Fruit fly (Drosophila melanogaster) whole organism, embryonic: ENCODE measurements around the gene CG13012.

Experiments used
- ATbp ChIP-seq: fragments of 200-800 bp; sonication (Bioruptor generic); optimal IDR thresholded peaks from 2 replicates; lab custom pipeline; 2017; ENCODE audit warnings: missing biosample characterization, mild to moderate bottlenecking, missing genetic modification characterization, missing genetic modification reagents
- Atf-2 ChIP-seq: fragments of 200-800 bp; sonication (Bioruptor generic); optimal IDR thresholded peaks from 2 replicates; lab custom pipeline; 2016; ENCODE audit warnings: missing biosample characterization, missing genetic modification characterization
- B-H1 ChIP-seq: fragments of 200-800 bp; sonication (Bioruptor generic); IDR thresholded peaks from 3 replicates; pipeline ENCODE4 v1.3.6; 2022; ENCODE audit warnings: missing biosample characterization, missing genetic modification characterization
- C15 ChIP-seq: fragments of 200-800 bp; sonication (Bioruptor generic); IDR thresholded peaks from 3 replicates; pipeline ENCODE4 v1.3.6; 2022; ENCODE audit warnings: missing biosample characterization, missing genetic modification characterization
- CG10147 ChIP-seq: fragments of 200-800 bp; sonication (Bioruptor generic); optimal IDR thresholded peaks from 2 replicates; lab custom pipeline; 2019; ENCODE audit warnings: missing biosample characterization, mild to moderate bottlenecking, missing genetic modification characterization, moderate library complexity
- CG11456 ChIP-seq: fragments of 200-800 bp; sonication (Bioruptor generic); IDR thresholded peaks from 3 replicates; pipeline ENCODE4 v1.3.6; 2022; ENCODE audit warnings: missing biosample characterization, missing genetic modification characterization
- CG11560 ChIP-seq: fragments of 200-800 bp; sonication (Bioruptor generic); IDR thresholded peaks from 3 replicates; pipeline ENCODE4 v1.3.6; 2022; ENCODE audit warnings: missing biosample characterization, missing genetic modification characterization
- CG12104 ChIP-seq: fragments of 200-800 bp; sonication (Bioruptor generic); optimal IDR thresholded peaks from 3 replicates; lab custom pipeline; 2016; ENCODE audit warnings: missing biosample characterization, missing genetic modification characterization
- CG12219 ChIP-seq: fragments of 200-800 bp; sonication (Bioruptor generic); optimal IDR thresholded peaks from 3 replicates; lab custom pipeline; 2018; ENCODE audit warnings: missing biosample characterization, mild to moderate bottlenecking, missing genetic modification characterization
- CG15696 ChIP-seq: fragments of 200-800 bp; sonication (Bioruptor generic); optimal IDR thresholded peaks from 2 replicates; lab custom pipeline; 2019; ENCODE audit warnings: missing biosample characterization, mild to moderate bottlenecking, missing genetic modification characterization, moderate library complexity
- CG17361 ChIP-seq: fragments of 200-800 bp; sonication (Bioruptor generic); IDR thresholded peaks from 3 replicates; pipeline ENCODE4 v1.3.6; 2022; ENCODE audit warnings: missing biosample characterization, missing genetic modification characterization
- CG17912 ChIP-seq: fragments of 200-800 bp; sonication (Bioruptor generic); optimal IDR thresholded peaks from 2 replicates; lab custom pipeline; 2018; ENCODE audit warnings: missing biosample characterization, mild to moderate bottlenecking, missing genetic modification characterization
- CG18011 ChIP-seq: fragments of 200-800 bp; sonication (Bioruptor generic); optimal IDR thresholded peaks from 2 replicates; lab custom pipeline; 2017; ENCODE audit warnings: missing biosample characterization, missing genetic modification characterization, mild to moderate bottlenecking, moderate library complexity, missing genotype
- CG2116 ChIP-seq: fragments of 200-800 bp; sonication (Bioruptor generic); optimal IDR thresholded peaks from 3 replicates; lab custom pipeline; 2018; ENCODE audit warnings: missing biosample characterization, mild to moderate bottlenecking, missing genetic modification characterization
- CG30431 ChIP-seq: fragments of 200-800 bp; sonication (Bioruptor generic); optimal IDR thresholded peaks from 2 replicates; lab custom pipeline; 2017; ENCODE audit warnings: missing biosample characterization, missing genetic modification characterization
- CG3838 ChIP-seq: fragments of 200-800 bp; sonication (Bioruptor generic); optimal IDR thresholded peaks from 3 replicates; lab custom pipeline; 2016; ENCODE audit warnings: missing biosample characterization, missing genetic modification characterization
- CG4707 ChIP-seq: fragments of 200-800 bp; sonication (Bioruptor generic); optimal IDR thresholded peaks from 2 replicates; lab custom pipeline; 2018; ENCODE audit warnings: missing biosample characterization, mild to moderate bottlenecking, missing genetic modification characterization, moderate library complexity
- CG5180 ChIP-seq: fragments of 200-800 bp; sonication (Bioruptor generic); optimal IDR thresholded peaks from 3 replicates; lab custom pipeline; 2017; ENCODE audit warnings: missing biosample characterization, missing genetic modification characterization, mild to moderate bottlenecking, moderate library complexity, missing genetic modification reagents
- CG8944 ChIP-seq: fragments of 200-800 bp; sonication (Bioruptor generic); optimal IDR thresholded peaks from 3 replicates; lab custom pipeline; 2016; ENCODE audit warnings: missing biosample characterization, missing genetic modification characterization
- Doc2 ChIP-seq: fragments of 200-800 bp; sonication (Bioruptor generic); IDR thresholded peaks from 2 replicates; pipeline ENCODE4 v1.3.6; 2022; ENCODE audit warnings: missing biosample characterization, missing genetic modification characterization
- E2f1 ChIP-seq: fragments of 200-800 bp; sonication (Bioruptor generic); IDR thresholded peaks from 2 replicates; pipeline ENCODE4 v1.3.6; 2022; ENCODE audit warnings: missing biosample characterization, missing genetic modification characterization
- Ets65A ChIP-seq: fragments of 200-800 bp; sonication (Bioruptor generic); peaks from one replicate; lab custom pipeline; 2016; ENCODE audit warnings: missing biosample characterization, missing genetic modification characterization
- H2.0 ChIP-seq: fragments of 200-800 bp; sonication (Bioruptor generic); IDR thresholded peaks from 2 replicates; pipeline ENCODE4 v1.3.6; 2022; ENCODE audit warnings: missing biosample characterization, missing genetic modification characterization
- Hr39 ChIP-seq: fragments of >200 bp; optimal IDR thresholded peaks from 2 replicates; lab custom pipeline; 2017
- MESR4 ChIP-seq: fragments of 200-800 bp; sonication (Bioruptor generic); optimal IDR thresholded peaks from 2 replicates; lab custom pipeline; 2018; ENCODE audit warnings: missing biosample characterization, mild to moderate bottlenecking, missing genetic modification characterization, moderate library complexity
- NK7.1 ChIP-seq: fragments of 200-800 bp; sonication (Bioruptor generic); optimal IDR thresholded peaks from 3 replicates; lab custom pipeline; 2016; ENCODE audit warnings: missing biosample characterization, missing genetic modification characterization
- Sry-β ChIP-seq: fragments of 200-800 bp; sonication (Bioruptor generic); optimal IDR thresholded peaks from 2 replicates; lab custom pipeline; 2018; ENCODE audit warnings: missing biosample characterization, mild to moderate bottlenecking, missing genetic modification characterization, moderate library complexity
- Stat92E ChIP-seq, 3 experiments: fragments of >200 bp in 2 of 3; fragments of 200-800 bp in 1 of 3; sonication (Bioruptor generic) in 1 of 3; optimal IDR thresholded peaks; 2 replicates each; lab custom pipeline; 2017 to 2019; ENCODE audit warnings: missing biosample characterization in 3 of 3, missing genetic modification characterization in 3 of 3, mild to moderate bottlenecking in 1 of 3, moderate library complexity in 1 of 3
- Tbp ChIP-seq: fragments of >200 bp; optimal IDR thresholded peaks from 2 replicates; lab custom pipeline; 2018; ENCODE audit warnings: missing biosample characterization, missing genetic modification characterization
- Trl ChIP-seq, 3 experiments: fragments of >200 bp in 2 of 3; fragments of 200-800 bp in 1 of 3; sonication (Bioruptor generic) in 1 of 3; optimal IDR thresholded peaks; 2 replicates in 1 of 3; 3 replicates in 2 of 3; lab custom pipeline; 2016 to 2017; ENCODE audit warnings: missing biosample characterization in 1 of 3, missing genetic modification characterization in 1 of 3
- abd-A ChIP-seq: fragments of 200-800 bp; sonication (Bioruptor generic); optimal IDR thresholded peaks from 3 replicates; lab custom pipeline; 2019; ENCODE audit warnings: missing biosample characterization, mild to moderate bottlenecking, missing genetic modification characterization, moderate library complexity
- ap ChIP-seq: fragments of 200-800 bp; sonication (Bioruptor generic); IDR thresholded peaks from 2 replicates; pipeline ENCODE4 v1.3.6; 2022; ENCODE audit warnings: missing biosample characterization, missing genetic modification characterization
- bcd ChIP-seq: fragments of 200-800 bp; sonication (Bioruptor generic); optimal IDR thresholded peaks from 2 replicates; lab custom pipeline; 2017; ENCODE audit warnings: missing biosample characterization, mild to moderate bottlenecking, missing genetic modification characterization
- br ChIP-seq: fragments of >200 bp; optimal IDR thresholded peaks from 2 replicates; lab custom pipeline; 2017
- cwo ChIP-seq: fragments of 200-800 bp; sonication (Bioruptor generic); optimal IDR thresholded peaks from 3 replicates; lab custom pipeline; 2017; ENCODE audit warnings: missing biosample characterization, missing genetic modification characterization, mild to moderate bottlenecking, moderate library complexity, missing genetic modification reagents
- dan ChIP-seq: fragments of 200-800 bp; sonication (Bioruptor generic); IDR thresholded peaks from 2 replicates; pipeline ENCODE4 v1.3.6; 2022; ENCODE audit warnings: missing biosample characterization, missing genetic modification characterization
- en ChIP-seq: fragments of 200-800 bp; sonication (Bioruptor generic); optimal IDR thresholded peaks from 2 replicates; lab custom pipeline; 2016; ENCODE audit warnings: missing biosample characterization, missing genetic modification characterization
- gro ChIP-seq: fragments of 200-800 bp; sonication (Bioruptor generic); optimal IDR thresholded peaks from 2 replicates; lab custom pipeline; 2016; ENCODE audit warnings: missing biosample characterization, missing genetic modification characterization
- kay ChIP-seq: fragments of 200-800 bp; sonication (Bioruptor generic); optimal IDR thresholded peaks from 2 replicates; lab custom pipeline; 2016; ENCODE audit warnings: missing biosample characterization, missing genetic modification characterization
- pan ChIP-seq, 4 experiments: fragments of >200 bp in 3 of 4; fragments of 200-800 bp in 1 of 4; sonication (Bioruptor generic) in 1 of 4; optimal IDR thresholded peaks in 3 of 4; IDR thresholded peaks in 1 of 4; 2 replicates each; pipeline versions ENCODE4 v1.3.6 to Lab custom; 2017 to 2022; ENCODE audit warnings: missing biosample characterization in 2 of 4, missing genetic modification characterization in 2 of 4, mixed read lengths in 1 of 4
- pb ChIP-seq: fragments of 200-800 bp; sonication (Bioruptor generic); optimal IDR thresholded peaks from 3 replicates; lab custom pipeline; 2016; ENCODE audit warnings: missing biosample characterization, missing genetic modification characterization
- psq ChIP-seq: fragments of 200-800 bp; sonication (Bioruptor generic); optimal IDR thresholded peaks from 2 replicates; lab custom pipeline; 2017; ENCODE audit warnings: missing biosample characterization, missing genetic modification characterization
- pzg ChIP-seq: fragments of 200-800 bp; sonication (Bioruptor generic); optimal IDR thresholded peaks from 3 replicates; lab custom pipeline; 2018; ENCODE audit warnings: missing biosample characterization, mild to moderate bottlenecking, missing genetic modification characterization, moderate library complexity
- rib ChIP-seq: fragments of 200-800 bp; sonication (Bioruptor generic); IDR thresholded peaks from 2 replicates; pipeline ENCODE4 v1.3.6; 2022; ENCODE audit warnings: missing biosample characterization, missing genetic modification characterization
- row ChIP-seq: fragments of 200-800 bp; sonication (Bioruptor generic); IDR thresholded peaks from 3 replicates; pipeline ENCODE4 v1.3.6; 2022; ENCODE audit warnings: missing biosample characterization, missing genetic modification characterization
- sens-2 ChIP-seq: fragments of 200-800 bp; sonication (Bioruptor generic); IDR thresholded peaks from 2 replicates; pipeline ENCODE4 v1.3.6; 2022; ENCODE audit warnings: missing biosample characterization, missing genetic modification characterization
- seq ChIP-seq: fragments of 200-800 bp; sonication (Bioruptor generic); IDR thresholded peaks from 2 replicates; pipeline ENCODE4 v1.3.6; 2022; ENCODE audit warnings: missing biosample characterization, missing genetic modification characterization
- tll ChIP-seq, 2 experiments: fragments of 200-800 bp in 1 of 2; fragments of >200 bp in 1 of 2; sonication (Bioruptor generic) in 1 of 2; optimal IDR thresholded peaks; 2 replicates each; lab custom pipeline; 2017 to 2019; ENCODE audit warnings: missing biosample characterization in 2 of 2, missing genetic modification characterization in 2 of 2, mild to moderate bottlenecking in 1 of 2, moderate library complexity in 1 of 2
- tna ChIP-seq: fragments of 200-800 bp; sonication (Bioruptor generic); IDR thresholded peaks from 2 replicates; pipeline ENCODE4 v1.3.6; 2022; ENCODE audit warnings: missing biosample characterization, missing genetic modification characterization; ENCODE audit not compliant: partially characterized antibody
- ttk ChIP-seq: fragments of 200-800 bp; sonication (Bioruptor generic); IDR thresholded peaks from 2 replicates; pipeline ENCODE4 v2.1.2; 2022; ENCODE audit warnings: missing biosample characterization, missing genetic modification characterization

CG13012 gene

dm6 chrX:16644535-16645131 is 31.9 kb downstream of the CG13012 start (continued):
- TF ChIP-seq kay (GFP tag; lab: Kevin White, UChicago): no peak
- no peak for TF ChIP-seq dan (GFP tag; lab: Robert Waterston, UW)
- no peak for TF ChIP-seq CG12104 (GFP tag; lab: Kevin White, UChicago)
- no peak for TF ChIP-seq br (lab: Kevin White, UChicago)
- no peak for TF ChIP-seq CG10147 (GFP tag; lab: Kevin White, UChicago)
- no peak for TF ChIP-seq Trl (optimal IDR thresholded peaks at IDR 0.05; lab: Kevin White, UChicago)
- TF ChIP-seq Trl (GFP tag; optimal IDR thresholded peaks at IDR 0.05; lab: Kevin White, UChicago): no peak
- no peak for TF ChIP-seq gro (GFP tag; lab: Kevin White, UChicago)
- peak; percentile 9; the same call in 1 of the 2 replicates for TF ChIP-seq seq (GFP tag; lab: Robert Waterston, UW)
- no peak for TF ChIP-seq Tbp (GFP tag; lab: Kevin White, UChicago)
- TF ChIP-seq CG17912: peak; percentile 54
- TF ChIP-seq MESR4 (GFP tag; lab: Kevin White, UChicago): peak; percentile 10
- TF ChIP-seq CG8944 (GFP tag; lab: Kevin White, UChicago): no peak
- no peak for TF ChIP-seq Atf-2 (GFP tag; lab: Kevin White, UChicago)
- TF ChIP-seq CG3838 (GFP tag; lab: Kevin White, UChicago): peak; percentile 53
- TF ChIP-seq NK7.1: no peak
- TF ChIP-seq cwo (GFP tag; lab: Kevin White, UChicago): peak; percentile 7
- TF ChIP-seq CG5180 (GFP tag; lab: Kevin White, UChicago): peak; percentile 53
- TF ChIP-seq CG11560: no peak
- peak; percentile 55 for TF ChIP-seq CG12219 (GFP tag; lab: Kevin White, UChicago)
- TF ChIP-seq ttk (GFP tag; lab: Robert Waterston, UW): no peak
- TF ChIP-seq C15 (GFP tag; lab: Robert Waterston, UW): no peak
- no peak for TF ChIP-seq rib (GFP tag; lab: Robert Waterston, UW)
- no peak for TF ChIP-seq ap
- no peak for TF ChIP-seq psq (GFP tag; lab: Kevin White, UChicago)
- TF ChIP-seq H2.0 (GFP tag; lab: Robert Waterston, UW): no peak
- TF ChIP-seq CG11456 (GFP tag; lab: Robert Waterston, UW): no peak
- peak; percentile 89 for TF ChIP-seq ATbp (GFP tag; lab: Kevin White, UChicago)
- no peak for TF ChIP-seq tna
- no peak for TF ChIP-seq row
- no peak for TF ChIP-seq CG18011 (GFP tag; lab: Kevin White, UChicago)
- TF ChIP-seq Ets65A: no peak
- TF ChIP-seq abd-A (tag; lab: Kevin White, UChicago): no peak
- no peak for TF ChIP-seq E2f1
- no peak for TF ChIP-seq CG17361 (GFP tag; lab: Robert Waterston, UW)
- TF ChIP-seq sens-2 (GFP tag; lab: Robert Waterston, UW): no peak
- peak; percentile 78 for TF ChIP-seq CG15696 (tag; lab: Kevin White, UChicago)
- TF ChIP-seq Stat92E (GFP tag; optimal IDR thresholded peaks at IDR 0.05; lab: Kevin White, UChicago): no peak
- TF ChIP-seq tll (GFP tag; optimal IDR thresholded peaks at IDR 0.05; lab: Kevin White, UChicago): peak in 1 of 2 experiments; percentile 80
- TF ChIP-seq CG30431 (GFP tag; lab: Kevin White, UChicago): no peak
- TF ChIP-seq Sry-β (GFP tag; lab: Kevin White, UChicago): no peak
- TF ChIP-seq Hr39 (lab: Kevin White, UChicago): no peak
- TF ChIP-seq pzg (GFP tag; lab: Kevin White, UChicago): no peak
- peak; percentile 72 for TF ChIP-seq CG4707 (GFP tag; lab: Kevin White, UChicago)
- TF ChIP-seq bcd (GFP tag; lab: Kevin White, UChicago): peak; percentile 28
- TF ChIP-seq pan (optimal IDR thresholded peaks at IDR 0.05; lab: Kevin White, UChicago): no peak
- TF ChIP-seq pan (GFP tag; optimal IDR thresholded peaks at IDR 0.05 in 1 of 2, IDR thresholded peaks at IDR 0.05 in 1 of 2): no peak
- TF ChIP-seq CG2116 (GFP tag; lab: Kevin White, UChicago): peak; percentile 39
- no peak for TF ChIP-seq Doc2 (GFP tag; lab: Robert Waterston, UW)
- TF ChIP-seq en: no peak
- no peak; the same call in 2 of the 3 replicates for TF ChIP-seq B-H1 (GFP tag; lab: Robert Waterston, UW)
- no peak for TF ChIP-seq pb (GFP tag; lab: Kevin White, UChicago)
